Worm (Caenorhabditis elegans): ENCODE results near the gene spd-3.

The spd-3 gene

DNA sequence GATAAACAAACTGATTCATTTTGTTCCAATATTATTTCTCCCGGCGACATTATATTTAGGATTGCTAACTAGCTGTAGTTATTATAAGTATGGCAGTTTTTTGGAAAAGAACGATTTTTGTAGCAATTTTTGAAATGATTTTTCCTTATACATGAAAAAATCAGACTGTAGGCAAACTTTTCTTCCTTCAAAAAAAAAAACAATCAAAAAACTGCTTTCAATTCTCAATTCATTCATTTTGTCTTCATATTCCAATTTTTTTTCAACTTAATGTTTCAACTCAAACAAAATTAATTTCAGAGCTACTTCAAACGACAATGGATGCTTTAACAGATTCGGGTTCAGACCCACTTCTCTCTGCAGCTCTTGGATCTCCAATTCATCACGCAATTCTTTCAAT lies 49.3 kb downstream of the spd-3 start, which contains the start of gene ceh-48:
TSS of gene ceh-48 (plus strand) at position 301 of the 400 bp plus-strand sequence.
- TF ChIP-seq nhr-11 (tag; optimal IDR thresholded peaks at IDR 0.05) (no peak), K09A11.1 (tag; optimal IDR thresholded peaks at IDR 0.05; ENCODE audit: insufficient read depth) (no peak), hlh-6 (tag; optimal IDR thresholded peaks at IDR 0.05) (no peak)
